Fruit fly (Drosophila melanogaster) whole organism, embryonic: ENCODE measurements around the gene stnB.
A peak's percentile ranks its signal among the peaks of the same experiment; 100 is the strongest.

Source experiments
- BEAF-32 ChIP-seq: fragments of 200-800 bp; sonication (Bioruptor generic); optimal IDR thresholded peaks from 3 replicates; lab custom pipeline; 2017; ENCODE audit warnings: missing biosample characterization, missing genetic modification characterization, mild to moderate bottlenecking, moderate library complexity, missing genetic modification reagents
- CG10267 ChIP-seq: fragments of 200-800 bp; sonication (Bioruptor generic); optimal IDR thresholded peaks from 2 replicates; lab custom pipeline; 2018; ENCODE audit warnings: missing biosample characterization, mild to moderate bottlenecking, missing genetic modification characterization, moderate library complexity
- CG10366 ChIP-seq: fragments of 200-800 bp; sonication (Bioruptor generic); IDR thresholded peaks from 2 replicates; pipeline ENCODE4 v1.3.6; 2022; ENCODE audit warnings: missing biosample characterization, missing genetic modification characterization
- CG10462 ChIP-seq: fragments of 200-800 bp; sonication (Bioruptor generic); optimal IDR thresholded peaks from 2 replicates; lab custom pipeline; 2016; ENCODE audit warnings: missing biosample characterization, missing genetic modification characterization
- CG1233 ChIP-seq: fragments of 200-800 bp; sonication (Bioruptor generic); optimal IDR thresholded peaks from 4 replicates; lab custom pipeline; 2018; ENCODE audit warnings: missing biosample characterization, mild to moderate bottlenecking, missing genetic modification characterization
- CG12942 ChIP-seq: fragments of 200-800 bp; sonication (Bioruptor generic); optimal IDR thresholded peaks from 3 replicates; lab custom pipeline; 2016; ENCODE audit warnings: missing biosample characterization, missing genetic modification characterization
- CG13123 ChIP-seq: fragments of 200-800 bp; sonication (Bioruptor generic); optimal IDR thresholded peaks from 2 replicates; lab custom pipeline; 2016; ENCODE audit warnings: missing biosample characterization, missing genetic modification characterization
- CG13624 ChIP-seq: fragments of 200-800 bp; sonication (Bioruptor generic); optimal IDR thresholded peaks from 2 replicates; lab custom pipeline; 2016; ENCODE audit warnings: missing biosample characterization, missing genetic modification characterization
- CG14860 ChIP-seq: fragments of 200-800 bp; sonication (Bioruptor generic); IDR thresholded peaks from 3 replicates; pipeline ENCODE4 v1.3.6; 2022; ENCODE audit warnings: missing biosample characterization, missing genetic modification characterization; ENCODE audit not compliant: partially characterized antibody
- CG16779 ChIP-seq: fragments of 200-800 bp; sonication (Bioruptor generic); IDR thresholded peaks from 2 replicates; pipeline ENCODE4 v1.3.6; 2022; ENCODE audit warnings: missing biosample characterization, missing genetic modification characterization
- CG16863 ChIP-seq: fragments of 200-800 bp; sonication (Bioruptor generic); optimal IDR thresholded peaks from 3 replicates; lab custom pipeline; 2016; ENCODE audit warnings: missing biosample characterization, missing genetic modification characterization
- CG3838 ChIP-seq: fragments of 200-800 bp; sonication (Bioruptor generic); optimal IDR thresholded peaks from 3 replicates; lab custom pipeline; 2016; ENCODE audit warnings: missing biosample characterization, missing genetic modification characterization
- CG4282 ChIP-seq: fragments of 200-800 bp; sonication (Bioruptor generic); optimal IDR thresholded peaks from 2 replicates; lab custom pipeline; 2016; ENCODE audit warnings: missing biosample characterization, missing genetic modification characterization
- CG4617 ChIP-seq: fragments of 200-800 bp; sonication (Bioruptor generic); optimal IDR thresholded peaks from 3 replicates; lab custom pipeline; 2016; ENCODE audit warnings: missing biosample characterization, missing genetic modification characterization, borderline replicate concordance
- CG4707 ChIP-seq: fragments of 200-800 bp; sonication (Bioruptor generic); optimal IDR thresholded peaks from 2 replicates; lab custom pipeline; 2018; ENCODE audit warnings: missing biosample characterization, mild to moderate bottlenecking, missing genetic modification characterization, moderate library complexity
- CG7271 ChIP-seq: fragments of 200-800 bp; sonication (Bioruptor generic); optimal IDR thresholded peaks from 2 replicates; lab custom pipeline; 2018; ENCODE audit warnings: missing biosample characterization, mild to moderate bottlenecking, missing genetic modification characterization, moderate library complexity
- CG7786 ChIP-seq: fragments of 200-800 bp; sonication (Bioruptor generic); optimal IDR thresholded peaks from 2 replicates; lab custom pipeline; 2016; ENCODE audit warnings: missing biosample characterization, missing genetic modification characterization
- CG9215 ChIP-seq: fragments of 200-800 bp; sonication (Bioruptor generic); IDR thresholded peaks from 2 replicates; pipeline ENCODE4 v1.3.6; 2022; ENCODE audit warnings: missing biosample characterization, missing genetic modification characterization
- E2f1 ChIP-seq: fragments of 200-800 bp; sonication (Bioruptor generic); IDR thresholded peaks from 2 replicates; pipeline ENCODE4 v1.3.6; 2022; ENCODE audit warnings: missing biosample characterization, missing genetic modification characterization
- Fer2 ChIP-seq: fragments of 200-800 bp; sonication (Bioruptor generic); optimal IDR thresholded peaks from 2 replicates; lab custom pipeline; 2018; ENCODE audit warnings: missing biosample characterization, mild to moderate bottlenecking, missing genetic modification characterization, moderate library complexity
- Gug ChIP-seq: fragments of 200-800 bp; sonication (Bioruptor generic); IDR thresholded peaks from 4 replicates; pipeline ENCODE4 v1.3.6; 2022; ENCODE audit warnings: missing biosample characterization, missing genetic modification characterization
- HLH3B ChIP-seq: fragments of 200-800 bp; sonication (Bioruptor generic); IDR thresholded peaks from 2 replicates; pipeline ENCODE4 v1.3.6; 2022; ENCODE audit warnings: missing biosample characterization, missing genetic modification characterization
- Ptx1 ChIP-seq: fragments of 200-800 bp; sonication (Bioruptor generic); IDR thresholded peaks from 2 replicates; pipeline ENCODE4 v1.3.6; 2022; ENCODE audit warnings: missing biosample characterization, missing genetic modification characterization
- Sin3A ChIP-seq: fragments of >200 bp; optimal IDR thresholded peaks from 2 replicates; lab custom pipeline; 2018
- Sox100B ChIP-seq: fragments of 200-800 bp; sonication (Bioruptor generic); optimal IDR thresholded peaks from 3 replicates; lab custom pipeline; 2018; ENCODE audit warnings: missing biosample characterization, mild to moderate bottlenecking, missing genetic modification characterization
- Taf1 ChIP-seq: fragments of 200-800 bp; sonication (Bioruptor generic); IDR thresholded peaks from 2 replicates; pipeline ENCODE4 v1.3.6; 2022; ENCODE audit warnings: missing biosample characterization, missing genetic modification characterization
- Tbp ChIP-seq: fragments of >200 bp; optimal IDR thresholded peaks from 2 replicates; lab custom pipeline; 2018; ENCODE audit warnings: missing biosample characterization, missing genetic modification characterization
- ab ChIP-seq: fragments of 200-800 bp; sonication (Bioruptor generic); optimal IDR thresholded peaks from 2 replicates; lab custom pipeline; 2016; ENCODE audit warnings: missing biosample characterization, missing genetic modification characterization
- ap ChIP-seq: fragments of 200-800 bp; sonication (Bioruptor generic); IDR thresholded peaks from 2 replicates; pipeline ENCODE4 v1.3.6; 2022; ENCODE audit warnings: missing biosample characterization, missing genetic modification characterization
- ash1 ChIP-seq: fragments of 200-800 bp; sonication (Bioruptor generic); optimal IDR thresholded peaks from 2 replicates; lab custom pipeline; 2018; ENCODE audit warnings: missing biosample characterization, mild to moderate bottlenecking, missing genetic modification characterization
- caup ChIP-seq: fragments of 200-800 bp; sonication (Bioruptor generic); optimal IDR thresholded peaks from 3 replicates; lab custom pipeline; 2017; ENCODE audit warnings: missing biosample characterization, mild to moderate bottlenecking, missing genetic modification characterization, moderate library complexity; ENCODE audit not compliant: severe bottlenecking
- dmrt11E ChIP-seq: fragments of 200-800 bp; sonication (Bioruptor generic); optimal IDR thresholded peaks from 3 replicates; lab custom pipeline; 2018; ENCODE audit warnings: missing biosample characterization, mild to moderate bottlenecking, missing genetic modification characterization, moderate library complexity
- esg ChIP-seq: fragments of 200-800 bp; sonication (Bioruptor generic); conservative IDR thresholded peaks from 2 replicates; pipeline ENCODE4 v1.3.6; 2022; ENCODE audit warnings: missing biosample characterization, missing genetic modification characterization
- fd64A ChIP-seq: fragments of 200-800 bp; sonication (Bioruptor generic); optimal IDR thresholded peaks from 3 replicates; lab custom pipeline; 2018; ENCODE audit warnings: missing biosample characterization, mild to moderate bottlenecking, missing genetic modification characterization
- gcm ChIP-seq: fragments of 200-800 bp; sonication (Bioruptor generic); optimal IDR thresholded peaks from 2 replicates; lab custom pipeline; 2019; ENCODE audit warnings: missing biosample characterization, mild to moderate bottlenecking, missing genetic modification characterization, moderate library complexity
- ind ChIP-seq: fragments of 200-800 bp; sonication (Bioruptor generic); optimal IDR thresholded peaks from 3 replicates; lab custom pipeline; 2016; ENCODE audit warnings: missing biosample characterization, missing genetic modification characterization
- knrl ChIP-seq: fragments of 200-800 bp; sonication (Bioruptor generic); IDR thresholded peaks from 3 replicates; pipeline ENCODE4 v1.3.6; 2022; ENCODE audit warnings: missing biosample characterization, missing genetic modification characterization; ENCODE audit not compliant: partially characterized antibody
- lmd ChIP-seq: fragments of 200-800 bp; sonication (Bioruptor generic); IDR thresholded peaks from 2 replicates; pipeline ENCODE4 v1.3.6; 2022; ENCODE audit warnings: missing biosample characterization, missing genetic modification characterization
- luna ChIP-seq: fragments of 200-800 bp; sonication (Bioruptor generic); optimal IDR thresholded peaks from 2 replicates; lab custom pipeline; 2016; ENCODE audit warnings: missing biosample characterization, missing genetic modification characterization
- psq ChIP-seq: fragments of 200-800 bp; sonication (Bioruptor generic); optimal IDR thresholded peaks from 2 replicates; lab custom pipeline; 2017; ENCODE audit warnings: missing biosample characterization, missing genetic modification characterization
- row ChIP-seq: fragments of 200-800 bp; sonication (Bioruptor generic); IDR thresholded peaks from 3 replicates; pipeline ENCODE4 v1.3.6; 2022; ENCODE audit warnings: missing biosample characterization, missing genetic modification characterization
- sd ChIP-seq: fragments of 200-800 bp; sonication (Bioruptor generic); optimal IDR thresholded peaks from 3 replicates; lab custom pipeline; 2018; ENCODE audit warnings: missing biosample characterization, mild to moderate bottlenecking, missing genetic modification characterization, moderate library complexity
- sens-2 ChIP-seq: fragments of 200-800 bp; sonication (Bioruptor generic); IDR thresholded peaks from 2 replicates; pipeline ENCODE4 v1.3.6; 2022; ENCODE audit warnings: missing biosample characterization, missing genetic modification characterization
- stc ChIP-seq: fragments of 200-800 bp; sonication (Bioruptor generic); IDR thresholded peaks from 2 replicates; pipeline ENCODE4 v1.3.6; 2022; ENCODE audit warnings: missing biosample characterization, missing genetic modification characterization
- sug ChIP-seq: fragments of 200-800 bp; optimal IDR thresholded peaks from 2 replicates; lab custom pipeline; 2019; ENCODE audit warnings: missing biosample characterization, mild to moderate bottlenecking, missing genetic modification characterization, moderate library complexity
- unc-4 ChIP-seq: fragments of 200-800 bp; sonication (Bioruptor generic); IDR thresholded peaks from 2 replicates; pipeline ENCODE4 v1.3.6; 2022; ENCODE audit warnings: missing biosample characterization, missing genetic modification characterization; ENCODE audit not compliant: partially characterized antibody
- unpg ChIP-seq: fragments of 200-800 bp; sonication (Bioruptor generic); optimal IDR thresholded peaks from 3 replicates; lab custom pipeline; 2018; ENCODE audit warnings: missing biosample characterization, mild to moderate bottlenecking, missing genetic modification characterization, moderate library complexity
- vvl ChIP-seq: fragments of 200-800 bp; sonication (Bioruptor generic); IDR thresholded peaks from 2 replicates; pipeline ENCODE4 v1.3.6; 2022; ENCODE audit warnings: missing biosample characterization, missing genetic modification characterization
- zen ChIP-seq: fragments of 200-800 bp; sonication (Bioruptor generic); optimal IDR thresholded peaks from 3 replicates; lab custom pipeline; 2018; ENCODE audit warnings: missing biosample characterization, mild to moderate bottlenecking, missing genetic modification characterization, moderate library complexity
- zfh1 ChIP-seq: fragments of 200-800 bp; sonication (Bioruptor generic); IDR thresholded peaks from 3 replicates; pipeline ENCODE4 v1.3.6; 2022; ENCODE audit warnings: missing biosample characterization, missing genetic modification characterization

stnB gene

DNA sequence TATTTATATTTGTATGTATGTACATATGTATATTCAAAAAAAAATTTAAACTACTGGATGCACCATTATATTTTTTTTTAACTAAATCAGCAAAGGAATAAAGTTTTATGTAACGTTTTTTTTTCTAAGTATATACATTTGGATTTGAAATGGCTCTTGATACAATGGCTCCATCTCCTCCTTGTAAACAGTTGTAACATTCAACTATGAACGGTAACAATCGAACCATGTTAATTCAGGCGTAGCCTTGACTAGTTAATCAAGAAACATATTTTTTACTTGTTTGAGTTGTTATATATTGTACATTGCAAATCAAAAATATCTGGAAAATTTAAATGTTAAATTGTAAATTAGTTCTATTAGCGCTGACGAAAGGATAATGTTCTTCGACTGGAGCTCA is 31.3 kb upstream of the stnB start, which contains the start of gene CG12061:
Gene CG12061, plus strand, starts transcription at position 301 of the 400 bp plus-strand sequence.
- TF ChIP-seq BEAF-32 (GFP tag; lab: Kevin White, UChicago) (no peak), CG16863 (GFP tag; lab: Kevin White, UChicago) (no peak), ab (no peak), CG10462 (GFP tag; lab: Kevin White, UChicago) (no peak), dmrt11E (tag; lab: Kevin White, UChicago) (no peak), CG3838 (GFP tag; lab: Kevin White, UChicago) (no peak), zen (tag; lab: Kevin White, UChicago) (no peak), Tbp (GFP tag; lab: Kevin White, UChicago) (no peak), ap (GFP tag; lab: Robert Waterston, UW) (no peak), HLH3B (no peak), lmd (GFP tag; lab: Robert Waterston, UW) (no peak), Gug (GFP tag; lab: Robert Waterston, UW) (no peak), sd (tag; lab: Kevin White, UChicago) (no peak)

DNA sequence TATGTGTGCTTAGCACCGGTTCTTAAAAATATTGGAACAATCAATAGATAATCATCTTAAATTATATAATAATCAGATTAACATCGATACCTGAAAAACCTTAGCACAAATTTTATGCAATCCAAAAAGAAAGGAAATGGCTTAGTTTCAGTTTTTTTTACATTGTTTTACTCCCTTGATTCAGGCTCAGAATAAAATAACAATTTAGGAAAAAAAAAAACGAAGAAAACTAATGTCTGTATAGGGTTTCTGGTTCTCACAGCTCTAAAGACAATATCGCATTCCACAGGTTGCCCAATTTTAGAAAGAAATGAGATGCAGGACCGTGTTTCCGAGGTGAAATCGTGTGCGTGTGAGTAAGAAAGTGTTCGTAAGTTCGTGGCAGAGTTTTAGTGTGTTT is 18.1 kb upstream of the stnB start, which contains the start of gene zyd:
Gene zyd, plus strand, starts transcription at position 301 of the 400 bp plus-strand sequence.
- TF ChIP-seq CG14860 (no peak), gcm (no peak), caup (GFP tag; lab: Kevin White, UChicago) (no peak), sug (no peak), Fer2 (tag; lab: Kevin White, UChicago) (no peak), sens-2 (GFP tag; lab: Robert Waterston, UW) (no peak), Taf1 (GFP tag; lab: Robert Waterston, UW) (no peak), esg (GFP tag; lab: Robert Waterston, UW) (no peak), CG7786 (GFP tag; lab: Kevin White, UChicago) (no peak), Sox100B (GFP tag; lab: Kevin White, UChicago) (no peak), CG1233 (GFP tag; lab: Kevin White, UChicago) (no peak), CG4617 (GFP tag; lab: Kevin White, UChicago) (no peak), Sin3A (lab: Kevin White, UChicago) (no peak), CG7271 (tag; lab: Kevin White, UChicago) (no peak)
- TF ChIP-seq, all 482 proteins: peak for 0

DNA sequence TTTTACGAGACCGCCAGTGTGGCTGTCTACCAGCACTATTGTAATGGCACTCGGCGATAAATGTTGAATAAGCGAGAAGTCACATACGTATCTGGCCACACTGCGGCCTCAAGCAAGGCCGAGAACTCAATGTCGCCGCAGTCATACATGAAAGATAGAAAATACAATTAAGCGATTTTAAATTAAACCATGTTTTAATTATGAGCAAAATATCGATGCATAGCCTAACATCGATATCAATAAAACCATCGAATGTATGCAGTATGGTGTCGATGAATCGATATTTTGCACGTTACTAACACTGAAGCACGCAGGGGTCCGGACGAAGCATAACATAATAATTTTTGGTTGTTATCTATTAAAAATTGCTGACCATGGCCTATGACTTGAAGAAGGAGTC is 8.8 kb upstream of the stnB start, which contains the start of the genes Rab21 and Coa7:
Gene Rab21, minus strand, starts transcription at position 202 of the 400 bp plus-strand sequence.
Gene Coa7, plus strand, starts transcription at position 288 of the 400 bp plus-strand sequence.
- TF ChIP-seq fd64A (GFP tag; lab: Kevin White, UChicago) (no peak), psq (GFP tag; lab: Kevin White, UChicago) (no peak), CG16779 (GFP tag; lab: Robert Waterston, UW) (no peak), CG10267 (tag; lab: Kevin White, UChicago) (peak; percentile 92), zfh1 (GFP tag; lab: Robert Waterston, UW) (no peak), CG9215 (GFP tag; lab: Robert Waterston, UW) (no peak), CG13123 (GFP tag; lab: Kevin White, UChicago) (no peak), CG13624 (GFP tag; lab: Kevin White, UChicago) (peak; percentile 15), CG7271 (tag; lab: Kevin White, UChicago) (no peak), CG12942 (GFP tag; lab: Kevin White, UChicago) (no peak), knrl (peak; percentile 98), row (peak; percentile 59), ind (GFP tag; lab: Kevin White, UChicago) (peak; percentile 21), CG10366 (GFP tag; lab: Robert Waterston, UW) (no peak), CG4282 (GFP tag; lab: Kevin White, UChicago) (no peak), CG4707 (GFP tag; lab: Kevin White, UChicago) (no peak), stc (GFP tag; lab: Robert Waterston, UW) (no peak), luna (GFP tag; lab: Kevin White, UChicago) (no peak), Ptx1 (GFP tag; lab: Robert Waterston, UW) (no peak), unc-4 (GFP tag; lab: Robert Waterston, UW) (peak; percentile 87), vvl (GFP tag; lab: Robert Waterston, UW) (peak; percentile 20; the same call in 1 of the 2 replicates), unpg (GFP tag; lab: Kevin White, UChicago) (no peak), ash1 (GFP tag; lab: Kevin White, UChicago) (no peak), E2f1 (GFP tag; lab: Robert Waterston, UW) (no peak), CG4617 (GFP tag; lab: Kevin White, UChicago) (peak; percentile 42)
